Worm (Caenorhabditis elegans): ENCODE measurements around the gene spch-1.

DNA sequence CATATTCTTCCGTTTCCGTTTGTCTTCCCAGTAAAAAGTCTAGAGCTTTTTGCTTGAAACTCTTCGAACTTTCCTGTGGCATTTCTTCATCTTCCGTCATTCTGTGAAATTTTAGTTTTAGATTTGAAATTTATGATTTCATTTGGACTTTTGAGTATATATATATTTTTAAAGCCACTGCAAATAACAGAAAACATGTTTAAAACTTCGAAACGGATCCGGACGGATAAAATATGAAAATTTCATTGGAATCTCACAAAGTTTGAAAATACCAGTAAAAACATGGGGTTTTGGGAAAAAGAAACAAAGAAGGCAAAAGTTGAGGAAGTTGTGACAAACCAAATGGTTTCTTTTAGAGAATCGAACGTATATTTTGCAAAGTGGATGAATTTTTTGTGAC is 37.6 kb upstream of the spch-1 start, which contains the start of gene pigs-1:
- TF ChIP-seq flt-1 (GFP tag; IDR thresholded peaks at IDR 0.05) (no peak), cog-1 (tag; optimal IDR thresholded peaks at IDR 0.05) (no peak), ref-1 (GFP tag; conservative IDR thresholded peaks at IDR 0.05) (no peak), ztf-23 (GFP tag; IDR thresholded peaks at IDR 0.05) (no peak), med-1 (GFP tag; optimal IDR thresholded peaks at IDR 0.05; ENCODE audit: insufficient read depth) (no peak), ztf-29 (GFP tag; IDR thresholded peaks at IDR 0.05) (no peak), klf-2 (GFP tag; conservative IDR thresholded peaks at IDR 0.05) (no peak), tab-1 (GFP tag; IDR thresholded peaks at IDR 0.05) (no peak), T22C8.4 (GFP tag; IDR thresholded peaks at IDR 0.05) (no peak)
